Fruit fly (Drosophila melanogaster) whole organism, embryonic: ENCODE measurements around the gene CG12538.

Experiments used
- ATbp ChIP-seq: fragments of 200-800 bp; sonication (Bioruptor generic); optimal IDR thresholded peaks from 2 replicates; lab custom pipeline; 2017; ENCODE audit warnings: missing biosample characterization, mild to moderate bottlenecking, missing genetic modification characterization, missing genetic modification reagents
- Ada2b ChIP-seq: fragments of 200-800 bp; sonication (Bioruptor generic); IDR thresholded peaks from 2 replicates; pipeline ENCODE4 v1.3.6; 2022; ENCODE audit warnings: missing biosample characterization, missing genetic modification characterization
- Awh ChIP-seq: fragments of 200-800 bp; sonication (Bioruptor generic); IDR thresholded peaks from 2 replicates; pipeline ENCODE4, ENCODE4 v1.3.6; 2022; ENCODE audit warnings: missing biosample characterization, missing genetic modification characterization
- BEAF-32 ChIP-seq: fragments of 200-800 bp; sonication (Bioruptor generic); optimal IDR thresholded peaks from 3 replicates; lab custom pipeline; 2017; ENCODE audit warnings: missing biosample characterization, missing genetic modification characterization, mild to moderate bottlenecking, moderate library complexity, missing genetic modification reagents
- CG10979 ChIP-seq: fragments of 200-800 bp; sonication (Bioruptor generic); optimal IDR thresholded peaks from 2 replicates; lab custom pipeline; 2018; ENCODE audit warnings: missing biosample characterization, mild to moderate bottlenecking, missing genetic modification characterization, moderate library complexity
- CG11093 ChIP-seq: fragments of 200-800 bp; sonication (Bioruptor generic); IDR thresholded peaks from 3 replicates; pipeline ENCODE4 v1.3.6; 2022; ENCODE audit warnings: missing biosample characterization, missing genetic modification characterization
- CG11504 ChIP-seq: fragments of 200-800 bp; sonication (Bioruptor generic); optimal IDR thresholded peaks from 3 replicates; lab custom pipeline; 2019; ENCODE audit warnings: missing biosample characterization, mild to moderate bottlenecking, missing genetic modification characterization, moderate library complexity
- CG15514 ChIP-seq: fragments of 200-800 bp; sonication (Bioruptor generic); optimal IDR thresholded peaks from 3 replicates; lab custom pipeline; 2017; ENCODE audit warnings: missing biosample characterization, missing genetic modification characterization, mild to moderate bottlenecking, moderate library complexity, missing genetic modification reagents
- CG17359 ChIP-seq: fragments of 200-800 bp; sonication (Bioruptor generic); optimal IDR thresholded peaks from 3 replicates; lab custom pipeline; 2018; ENCODE audit warnings: missing biosample characterization, mild to moderate bottlenecking, missing genetic modification characterization, moderate library complexity
- CG2129 ChIP-seq: fragments of 200-800 bp; sonication (Bioruptor generic); IDR thresholded peaks from 2 replicates; pipeline ENCODE4 v1.3.6; 2022; ENCODE audit warnings: missing biosample characterization, missing genetic modification characterization; ENCODE audit not compliant: partially characterized antibody
- CG2199 ChIP-seq: fragments of 200-800 bp; sonication (Bioruptor generic); IDR thresholded peaks from 3 replicates; pipeline ENCODE4 v1.3.6; 2022; ENCODE audit warnings: missing biosample characterization, missing genetic modification characterization
- CG2712 ChIP-seq: fragments of 200-800 bp; optimal IDR thresholded peaks from 3 replicates; lab custom pipeline; 2019; ENCODE audit warnings: missing biosample characterization, mild to moderate bottlenecking, missing genetic modification characterization, moderate library complexity
- CG3281 ChIP-seq: fragments of 200-800 bp; sonication (Bioruptor generic); optimal IDR thresholded peaks from 3 replicates; lab custom pipeline; 2017; ENCODE audit warnings: missing biosample characterization, mild to moderate bottlenecking, missing genetic modification characterization
- CG33213 ChIP-seq: fragments of 200-800 bp; sonication (Bioruptor generic); optimal IDR thresholded peaks from 3 replicates; lab custom pipeline; 2016; ENCODE audit warnings: missing biosample characterization, missing genetic modification characterization
- CG42726 ChIP-seq: fragments of 200-800 bp; sonication (Bioruptor generic); IDR thresholded peaks from 2 replicates; pipeline ENCODE4 v1.3.6; 2022; ENCODE audit warnings: missing biosample characterization, missing genetic modification characterization; ENCODE audit not compliant: partially characterized antibody
- CG4360 ChIP-seq: fragments of 200-800 bp; sonication (Bioruptor generic); IDR thresholded peaks from 2 replicates; pipeline ENCODE4 v1.3.6; 2022; ENCODE audit warnings: missing biosample characterization, missing genetic modification characterization
- CG4424 ChIP-seq: fragments of 200-800 bp; sonication (Bioruptor generic); optimal IDR thresholded peaks from 3 replicates; lab custom pipeline; 2016; ENCODE audit warnings: missing biosample characterization, missing genetic modification characterization
- CG6765 ChIP-seq: fragments of 200-800 bp; sonication (Bioruptor generic); optimal IDR thresholded peaks from 3 replicates; lab custom pipeline; 2017; ENCODE audit warnings: missing biosample characterization, mild to moderate bottlenecking, missing genetic modification characterization
- CG7786 ChIP-seq: fragments of 200-800 bp; sonication (Bioruptor generic); optimal IDR thresholded peaks from 2 replicates; lab custom pipeline; 2016; ENCODE audit warnings: missing biosample characterization, missing genetic modification characterization
- CG7963 ChIP-seq: fragments of 200-800 bp; sonication (Bioruptor generic); IDR thresholded peaks from 3 replicates; pipeline ENCODE4 v1.3.6; 2022; ENCODE audit warnings: missing biosample characterization, missing genetic modification characterization; ENCODE audit not compliant: partially characterized antibody
- CG9797 ChIP-seq: fragments of 200-800 bp; sonication (Bioruptor generic); optimal IDR thresholded peaks from 3 replicates; lab custom pipeline; 2018; ENCODE audit warnings: missing biosample characterization, mild to moderate bottlenecking, missing genetic modification characterization
- D ChIP-seq, 2 experiments: fragments of 200-800 bp in 1 of 2; fragments of >200 bp in 1 of 2; sonication (Bioruptor generic) in 1 of 2; optimal IDR thresholded peaks; 2 replicates in 1 of 2; 3 replicates in 1 of 2; lab custom pipeline; 2017; ENCODE audit warnings: mild to moderate bottlenecking in 1 of 2, missing biosample characterization in 1 of 2, missing genetic modification characterization in 1 of 2, missing genetic modification reagents in 1 of 2
- Dad ChIP-seq: fragments of 200-800 bp; sonication (Bioruptor generic); optimal IDR thresholded peaks from 3 replicates; lab custom pipeline; 2016; ENCODE audit warnings: missing biosample characterization, missing genetic modification characterization
- HLH3B ChIP-seq: fragments of 200-800 bp; sonication (Bioruptor generic); IDR thresholded peaks from 2 replicates; pipeline ENCODE4 v1.3.6; 2022; ENCODE audit warnings: missing biosample characterization, missing genetic modification characterization
- HLHmδ ChIP-seq: fragments of 200-800 bp; sonication (Bioruptor generic); optimal IDR thresholded peaks from 2 replicates; lab custom pipeline; 2018; ENCODE audit warnings: missing biosample characterization, mild to moderate bottlenecking, missing genetic modification characterization, moderate library complexity
- Hr51 ChIP-seq, 2 experiments: fragments of 200-800 bp; sonication (Bioruptor generic); optimal IDR thresholded peaks; 2 replicates in 1 of 2; 3 replicates in 1 of 2; lab custom pipeline; 2016 to 2018; ENCODE audit warnings: missing biosample characterization in 2 of 2, missing genetic modification characterization in 2 of 2, mild to moderate bottlenecking in 1 of 2, moderate library complexity in 1 of 2
- Lhr ChIP-seq: fragments of 200-800 bp; sonication (Bioruptor generic); optimal IDR thresholded peaks from 3 replicates; lab custom pipeline; 2017; ENCODE audit warnings: mild to moderate bottlenecking, missing biosample characterization, missing genetic modification reagents, missing genetic modification characterization
- Mes4 ChIP-seq: fragments of 200-800 bp; sonication (Bioruptor generic); optimal IDR thresholded peaks from 2 replicates; lab custom pipeline; 2016; ENCODE audit warnings: missing biosample characterization, missing genetic modification characterization
- Nf-YA ChIP-seq: fragments of 200-800 bp; sonication (Bioruptor generic); IDR thresholded peaks from 2 replicates; pipeline ENCODE4 v1.3.6; 2022; ENCODE audit warnings: missing biosample characterization, missing genetic modification characterization
- Optix ChIP-seq: fragments of 200-800 bp; sonication (Bioruptor generic); IDR thresholded peaks from 3 replicates; pipeline ENCODE4 v1.3.6; 2022; ENCODE audit warnings: missing biosample characterization, missing genetic modification characterization
- PHDP ChIP-seq: fragments of 200-800 bp; sonication (Bioruptor generic); optimal IDR thresholded peaks from 3 replicates; lab custom pipeline; 2018; ENCODE audit warnings: missing biosample characterization, mild to moderate bottlenecking, missing genetic modification characterization, moderate library complexity
- Ptx1 ChIP-seq: fragments of 200-800 bp; sonication (Bioruptor generic); IDR thresholded peaks from 2 replicates; pipeline ENCODE4 v1.3.6; 2022; ENCODE audit warnings: missing biosample characterization, missing genetic modification characterization
- Taf1 ChIP-seq: fragments of 200-800 bp; sonication (Bioruptor generic); IDR thresholded peaks from 2 replicates; pipeline ENCODE4 v1.3.6; 2022; ENCODE audit warnings: missing biosample characterization, missing genetic modification characterization
- az2 ChIP-seq: fragments of 200-800 bp; sonication (Bioruptor generic); optimal IDR thresholded peaks from 3 replicates; lab custom pipeline; 2016; ENCODE audit warnings: missing biosample characterization, missing genetic modification characterization
- btn ChIP-seq: fragments of 200-800 bp; sonication (Bioruptor generic); optimal IDR thresholded peaks from 2 replicates; lab custom pipeline; 2016; ENCODE audit warnings: missing biosample characterization, missing genetic modification characterization
- cas ChIP-seq: fragments of 200-800 bp; sonication (Bioruptor generic); IDR thresholded peaks from 2 replicates; pipeline ENCODE4 v1.3.6; 2022; ENCODE audit warnings: missing biosample characterization, missing genetic modification characterization
- dimm ChIP-seq: fragments of 200-800 bp; sonication (Bioruptor generic); IDR thresholded peaks from 2 replicates; pipeline ENCODE4 v1.3.6; 2022; ENCODE audit warnings: missing biosample characterization, missing genetic modification characterization
- dmrt99B ChIP-seq: fragments of 200-800 bp; sonication (Bioruptor generic); optimal IDR thresholded peaks from 2 replicates; lab custom pipeline; 2018; ENCODE audit warnings: missing biosample characterization, mild to moderate bottlenecking, missing genetic modification characterization, moderate library complexity
- fd96Cb ChIP-seq: fragments of 200-800 bp; sonication (Bioruptor generic); optimal IDR thresholded peaks from 2 replicates; lab custom pipeline; 2018; ENCODE audit warnings: missing biosample characterization, mild to moderate bottlenecking, missing genetic modification characterization, moderate library complexity
- gsb ChIP-seq: fragments of 200-800 bp; sonication (Bioruptor generic); IDR thresholded peaks from 2 replicates; pipeline ENCODE4 v1.3.6; 2022; ENCODE audit warnings: missing biosample characterization, missing genetic modification characterization
- h ChIP-seq: fragments of >200 bp; optimal IDR thresholded peaks from 2 replicates; lab custom pipeline; 2017
- lola ChIP-seq, 3 experiments: fragments of >200 bp in 2 of 3; fragments of 200-800 bp in 1 of 3; sonication (Bioruptor generic) in 1 of 3; optimal IDR thresholded peaks; 2 replicates each; lab custom pipeline; 2017 to 2019; ENCODE audit warnings: missing biosample characterization in 3 of 3, missing genetic modification characterization in 3 of 3, mild to moderate bottlenecking in 1 of 3, moderate library complexity in 1 of 3
- nmo ChIP-seq: fragments of 200-800 bp; sonication (Bioruptor generic); optimal IDR thresholded peaks from 2 replicates; lab custom pipeline; 2018; ENCODE audit warnings: missing biosample characterization, mild to moderate bottlenecking, missing genetic modification characterization, moderate library complexity
- sima ChIP-seq: fragments of 200-800 bp; sonication (Bioruptor generic); optimal IDR thresholded peaks from 2 replicates; lab custom pipeline; 2016; ENCODE audit warnings: missing biosample characterization, missing genetic modification characterization
- twi ChIP-seq: fragments of 200-800 bp; optimal IDR thresholded peaks from 2 replicates; lab custom pipeline; 2019; ENCODE audit warnings: missing biosample characterization, mild to moderate bottlenecking, missing genetic modification characterization, moderate library complexity
- usp ChIP-seq: fragments of >200 bp; optimal IDR thresholded peaks from 2 replicates; lab custom pipeline; 2017; ENCODE audit warnings: missing biosample characterization, missing genetic modification characterization
- vnd ChIP-seq: fragments of 200-800 bp; sonication (Bioruptor generic); IDR thresholded peaks from 3 replicates; pipeline ENCODE4 v1.3.6; 2022; ENCODE audit warnings: missing biosample characterization, missing genetic modification characterization; ENCODE audit not compliant: partially characterized antibody
- vvl ChIP-seq: fragments of 200-800 bp; sonication (Bioruptor generic); IDR thresholded peaks from 2 replicates; pipeline ENCODE4 v1.3.6; 2022; ENCODE audit warnings: missing biosample characterization, missing genetic modification characterization
- yki ChIP-seq: fragments of >200 bp; optimal IDR thresholded peaks from 3 replicates; lab custom pipeline; 2018

The CG12538 gene

DNA sequence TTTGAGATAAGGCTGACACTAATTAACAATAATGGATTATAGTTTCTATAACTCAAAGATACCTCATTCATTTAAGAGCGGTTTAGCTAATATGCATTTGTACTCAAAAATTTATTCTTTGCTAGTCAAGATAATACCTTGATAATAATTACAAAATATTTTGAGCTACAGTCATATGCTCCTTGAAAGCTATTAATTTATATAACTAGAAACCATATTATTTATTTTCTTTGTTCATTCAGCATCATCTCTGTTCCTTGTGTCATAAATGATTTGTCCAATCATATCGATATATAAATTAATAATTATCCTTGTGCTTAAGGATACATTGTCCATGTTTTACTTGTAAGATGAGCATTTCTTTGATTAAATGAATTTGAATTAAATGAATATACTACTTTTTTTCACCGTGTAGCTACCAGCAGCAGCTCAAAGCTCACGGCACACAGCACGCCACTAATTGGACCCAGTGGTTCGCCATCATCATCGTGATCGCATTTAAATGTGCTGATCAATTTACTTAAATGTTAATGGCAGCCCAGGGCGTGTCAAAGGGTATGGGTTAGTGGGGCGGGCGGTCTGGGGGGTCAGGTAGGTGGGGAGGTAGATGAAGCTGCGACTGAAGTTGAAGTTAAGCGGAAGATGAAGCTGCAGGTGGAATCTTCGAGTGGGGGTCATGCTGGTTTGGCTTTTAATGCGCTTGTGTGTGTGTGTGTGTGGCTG lies 30.0 kb upstream of the CG12538 start (continued):
- TF ChIP-seq CG4424 (GFP tag; lab: Kevin White, UChicago) (peak; percentile 32), CG42726 (GFP tag; lab: Robert Waterston, UW) (no peak), CG10979 (peak; percentile 42), CG6765 (GFP tag; lab: Kevin White, UChicago) (no peak), Optix (0 out of 3 replicates have a peak, but pooled peaks have one; percentile 13), CG7963 (GFP tag; lab: Robert Waterston, UW) (no peak), az2 (peak; percentile 8), Lhr (GFP tag; lab: Kevin White, UChicago) (no peak), CG9797 (no peak), HLH3B (GFP tag; lab: Robert Waterston, UW) (no peak), CG3281 (GFP tag; lab: Kevin White, UChicago) (no peak), HLHmδ (GFP tag; lab: Kevin White, UChicago) (no peak), gsb (no peak), yki (lab: Kevin White, UChicago) (no peak), Taf1 (GFP tag; lab: Robert Waterston, UW) (no peak), dimm (GFP tag; lab: Robert Waterston, UW) (no peak), CG2199 (GFP tag; lab: Robert Waterston, UW) (no peak), Mes4 (GFP tag; lab: Kevin White, UChicago) (no peak), CG2129 (GFP tag; lab: Robert Waterston, UW) (no peak), cas (no peak), vvl (GFP tag; lab: Robert Waterston, UW) (peak; percentile 36), CG11093 (GFP tag; lab: Robert Waterston, UW) (no peak), Ptx1 (GFP tag; lab: Robert Waterston, UW) (peak; percentile 23; the same call in 1 of the 2 replicates), Awh (peak; percentile 80; the same call in 1 of the 2 replicates), PHDP (no peak), CG15514 (no peak), CG33213 (no peak), CG7786 (GFP tag; lab: Kevin White, UChicago) (no peak), dmrt99B (tag; lab: Kevin White, UChicago) (peak; percentile 64), CG11504 (tag; lab: Kevin White, UChicago) (peak; percentile 66), vnd (no peak), ATbp (GFP tag; lab: Kevin White, UChicago) (peak; percentile 17), nmo (GFP tag; lab: Kevin White, UChicago) (peak; percentile 42), usp (no peak), Ada2b (no peak), Nf-YA (no peak), h (lab: Kevin White, UChicago) (no peak), CG17359 (peak; percentile 37), Hr51 (GFP tag; optimal IDR thresholded peaks at IDR 0.05; lab: Kevin White, UChicago) (peak in 1 of 2 experiments; percentile 54), twi (tag; lab: Kevin White, UChicago) (no peak), fd96Cb (tag; lab: Kevin White, UChicago) (peak; percentile 38), btn (GFP tag; lab: Kevin White, UChicago) (no peak), D (optimal IDR thresholded peaks at IDR 0.05; lab: Kevin White, UChicago) (no peak), D (GFP tag; optimal IDR thresholded peaks at IDR 0.05; lab: Kevin White, UChicago) (peak; percentile 3), CG4360 (GFP tag; lab: Robert Waterston, UW) (no peak), sima (no peak), Dad (GFP tag; lab: Kevin White, UChicago) (no peak), lola (GFP tag; optimal IDR thresholded peaks at IDR 0.05; lab: Kevin White, UChicago) (no peak), CG2712 (tag; lab: Kevin White, UChicago) (no peak), BEAF-32 (GFP tag; lab: Kevin White, UChicago) (no peak)
